Fruit fly (Drosophila melanogaster) whole organism, embryonic: ENCODE results near the gene Cpr65Ea.

Experiments
- Blimp-1 ChIP-seq: fragments of 200-800 bp; sonication (Bioruptor generic); optimal IDR thresholded peaks from 3 replicates; lab custom pipeline; 2018; ENCODE audit warnings: missing biosample characterization, missing genetic modification characterization, mild to moderate bottlenecking, moderate library complexity, missing genetic modification reagents
- CG11085 ChIP-seq: fragments of 200-800 bp; sonication (Bioruptor generic); IDR thresholded peaks from 2 replicates; pipeline ENCODE4 v1.3.6; 2022; ENCODE audit warnings: missing biosample characterization, missing genetic modification characterization
- CG17186 ChIP-seq: fragments of 200-800 bp; sonication (Bioruptor generic); optimal IDR thresholded peaks from 3 replicates; lab custom pipeline; 2017; ENCODE audit warnings: missing biosample characterization, missing genetic modification reagents, missing genetic modification characterization
- CG18262 ChIP-seq: fragments of 200-800 bp; optimal IDR thresholded peaks from 3 replicates; lab custom pipeline; 2019; ENCODE audit warnings: missing biosample characterization, mild to moderate bottlenecking, missing genetic modification characterization, moderate library complexity
- CG8388 ChIP-seq: fragments of 200-800 bp; sonication (Bioruptor generic); optimal IDR thresholded peaks from 2 replicates; lab custom pipeline; 2019; ENCODE audit warnings: missing biosample characterization, mild to moderate bottlenecking, missing genetic modification characterization, moderate library complexity
- D19B ChIP-seq: fragments of 200-800 bp; sonication (Bioruptor generic); optimal IDR thresholded peaks from 2 replicates; lab custom pipeline; 2017; ENCODE audit warnings: missing biosample characterization, mild to moderate bottlenecking, missing genetic modification characterization
- Elba2 ChIP-seq: fragments of 200-800 bp; sonication (Bioruptor generic); optimal IDR thresholded peaks from 3 replicates; lab custom pipeline; 2016; ENCODE audit warnings: missing biosample characterization, missing genetic modification characterization
- Rfx ChIP-seq: fragments of 200-800 bp; sonication (Bioruptor generic); IDR thresholded peaks from 2 replicates; pipeline ENCODE4 v1.3.6; 2022; ENCODE audit warnings: missing biosample characterization, missing genetic modification characterization
- abd-A ChIP-seq: fragments of 200-800 bp; sonication (Bioruptor generic); optimal IDR thresholded peaks from 3 replicates; lab custom pipeline; 2019; ENCODE audit warnings: missing biosample characterization, mild to moderate bottlenecking, missing genetic modification characterization, moderate library complexity
- ase ChIP-seq: fragments of 200-800 bp; sonication (Bioruptor generic); IDR thresholded peaks from 3 replicates; pipeline ENCODE4 v1.3.6; 2022; ENCODE audit warnings: missing biosample characterization, missing genetic modification characterization
- eve ChIP-seq, 2 experiments: fragments of >200 bp; optimal IDR thresholded peaks; 2 replicates each; lab custom pipeline; 2017; ENCODE audit warnings: missing biosample characterization in 2 of 2, missing genetic modification characterization in 2 of 2
- jing ChIP-seq: fragments of 200-800 bp; sonication (Bioruptor generic); optimal IDR thresholded peaks from 2 replicates; lab custom pipeline; 2018; ENCODE audit warnings: missing biosample characterization, mild to moderate bottlenecking, missing genetic modification characterization
- mam ChIP-seq: fragments of 200-800 bp; sonication (Bioruptor generic); optimal IDR thresholded peaks from 3 replicates; lab custom pipeline; 2016; ENCODE audit warnings: missing biosample characterization, missing genetic modification characterization
- slp2 ChIP-seq: fragments of 200-800 bp; sonication (Bioruptor generic); optimal IDR thresholded peaks from 2 replicates; lab custom pipeline; 2016; ENCODE audit warnings: missing biosample characterization, missing genetic modification characterization

dm6 chr3L:7128214-7129008, 42.0 kb upstream of the Cpr65Ea start, which contains the start of the genes Acbp4 and Acbp6:
- TF ChIP-seq CG17186 (GFP tag; lab: Kevin White, UChicago), result no peak
- TF ChIP-seq ase (GFP tag; lab: Robert Waterston, UW), result no peak
- TF ChIP-seq Blimp-1 (GFP tag; lab: Kevin White, UChicago), result no peak
- no peak for TF ChIP-seq CG18262 (tag; lab: Kevin White, UChicago)
- no peak for TF ChIP-seq slp2 (GFP tag; lab: Kevin White, UChicago)
- no peak for TF ChIP-seq CG11085 (GFP tag; lab: Robert Waterston, UW)
- no peak for TF ChIP-seq mam (GFP tag; lab: Kevin White, UChicago)
- no peak for TF ChIP-seq Rfx (GFP tag; lab: Robert Waterston, UW)
- TF ChIP-seq Elba2 (GFP tag; lab: Kevin White, UChicago), result no peak
- no peak for TF ChIP-seq jing
- TF ChIP-seq D19B (GFP tag; lab: Kevin White, UChicago), result no peak
- no peak for TF ChIP-seq eve (GFP tag; optimal IDR thresholded peaks at IDR 0.05; lab: Kevin White, UChicago)
- no peak for TF ChIP-seq abd-A (tag; lab: Kevin White, UChicago)
- TF ChIP-seq CG8388 (GFP tag; lab: Kevin White, UChicago), result no peak
